Fruit fly (Drosophila melanogaster) whole organism, embryonic: ENCODE results near the gene mRpS30.

Experiments used
- Abd-B ChIP-seq: fragments of 200-800 bp; sonication (Bioruptor generic); optimal IDR thresholded peaks from 2 replicates; lab custom pipeline; 2018; ENCODE audit warnings: missing biosample characterization, mild to moderate bottlenecking, missing genetic modification characterization, moderate library complexity
- Ada2b ChIP-seq: fragments of 200-800 bp; sonication (Bioruptor generic); IDR thresholded peaks from 2 replicates; pipeline ENCODE4 v1.3.6; 2022; ENCODE audit warnings: missing biosample characterization, missing genetic modification characterization
- Atf-2 ChIP-seq: fragments of 200-800 bp; sonication (Bioruptor generic); optimal IDR thresholded peaks from 2 replicates; lab custom pipeline; 2016; ENCODE audit warnings: missing biosample characterization, missing genetic modification characterization
- Atf6 ChIP-seq: fragments of 200-800 bp; sonication (Bioruptor generic); IDR thresholded peaks from 2 replicates; pipeline ENCODE4 v1.3.6; 2022; ENCODE audit warnings: missing biosample characterization, missing genetic modification characterization
- CG10565 ChIP-seq: fragments of 200-800 bp; sonication (Bioruptor generic); optimal IDR thresholded peaks from 3 replicates; lab custom pipeline; 2016; ENCODE audit warnings: missing biosample characterization, mild to moderate bottlenecking, missing genetic modification characterization
- CG11504 ChIP-seq: fragments of 200-800 bp; sonication (Bioruptor generic); optimal IDR thresholded peaks from 3 replicates; lab custom pipeline; 2019; ENCODE audit warnings: missing biosample characterization, mild to moderate bottlenecking, missing genetic modification characterization, moderate library complexity
- CG11696 ChIP-seq: fragments of 200-800 bp; sonication (Bioruptor generic); IDR thresholded peaks from 2 replicates; pipeline ENCODE4 v1.3.6; 2022; ENCODE audit warnings: missing biosample characterization, missing genetic modification characterization
- CG12299 ChIP-seq: fragments of 200-800 bp; sonication (Bioruptor generic); optimal IDR thresholded peaks from 2 replicates; lab custom pipeline; 2018; ENCODE audit warnings: missing biosample characterization, mild to moderate bottlenecking, missing genetic modification characterization
- CG13123 ChIP-seq: fragments of 200-800 bp; sonication (Bioruptor generic); optimal IDR thresholded peaks from 2 replicates; lab custom pipeline; 2016; ENCODE audit warnings: missing biosample characterization, missing genetic modification characterization
- CG13775 ChIP-seq: fragments of 200-800 bp; sonication (Bioruptor generic); optimal IDR thresholded peaks from 3 replicates; lab custom pipeline; 2017; ENCODE audit warnings: missing biosample characterization, mild to moderate bottlenecking, missing genetic modification characterization
- CG15269 ChIP-seq: fragments of 200-800 bp; sonication (Bioruptor generic); optimal IDR thresholded peaks from 2 replicates; lab custom pipeline; 2018; ENCODE audit warnings: missing biosample characterization, mild to moderate bottlenecking, missing genetic modification characterization, moderate library complexity
- CG17361 ChIP-seq: fragments of 200-800 bp; sonication (Bioruptor generic); IDR thresholded peaks from 3 replicates; pipeline ENCODE4 v1.3.6; 2022; ENCODE audit warnings: missing biosample characterization, missing genetic modification characterization
- CG17802 ChIP-seq: fragments of 200-800 bp; sonication (Bioruptor generic); optimal IDR thresholded peaks from 2 replicates; lab custom pipeline; 2018; ENCODE audit warnings: missing biosample characterization, mild to moderate bottlenecking, missing genetic modification characterization, moderate library complexity
- CG17912 ChIP-seq: fragments of 200-800 bp; sonication (Bioruptor generic); optimal IDR thresholded peaks from 2 replicates; lab custom pipeline; 2018; ENCODE audit warnings: missing biosample characterization, mild to moderate bottlenecking, missing genetic modification characterization
- CG18764 ChIP-seq: fragments of 200-800 bp; sonication (Bioruptor generic); optimal IDR thresholded peaks from 3 replicates; lab custom pipeline; 2016; ENCODE audit warnings: missing biosample characterization, missing genetic modification characterization
- CG30431 ChIP-seq: fragments of 200-800 bp; sonication (Bioruptor generic); optimal IDR thresholded peaks from 2 replicates; lab custom pipeline; 2017; ENCODE audit warnings: missing biosample characterization, missing genetic modification characterization
- CG34224 ChIP-seq: fragments of 200-800 bp; sonication (Bioruptor generic); IDR thresholded peaks from 3 replicates; pipeline ENCODE4 v1.3.6; 2022; ENCODE audit warnings: missing biosample characterization, missing genetic modification characterization; ENCODE audit not compliant: partially characterized antibody
- CG3726 ChIP-seq: fragments of 200-800 bp; sonication (Bioruptor generic); IDR thresholded peaks from 3 replicates; pipeline ENCODE4, ENCODE4 v1.3.6; 2022; ENCODE audit warnings: missing biosample characterization, missing genetic modification characterization
- CG3847 ChIP-seq: fragments of 200-800 bp; sonication (Bioruptor generic); IDR thresholded peaks from 2 replicates; pipeline ENCODE4 v1.3.6; 2022; ENCODE audit warnings: missing biosample characterization, missing genetic modification characterization
- CG7839 ChIP-seq: fragments of 200-800 bp; sonication (Bioruptor generic); optimal IDR thresholded peaks from 3 replicates; lab custom pipeline; 2018; ENCODE audit warnings: missing biosample characterization, mild to moderate bottlenecking, missing genetic modification characterization, moderate library complexity
- CG8089 ChIP-seq: fragments of 200-800 bp; sonication (Bioruptor generic); optimal IDR thresholded peaks from 3 replicates; lab custom pipeline; 2016; ENCODE audit warnings: missing biosample characterization, missing genetic modification characterization
- CG8359 ChIP-seq: fragments of 200-800 bp; sonication (Bioruptor generic); optimal IDR thresholded peaks from 2 replicates; lab custom pipeline; 2017; ENCODE audit warnings: missing biosample characterization, mild to moderate bottlenecking, missing genetic modification characterization, borderline replicate concordance
- CG8388 ChIP-seq: fragments of 200-800 bp; sonication (Bioruptor generic); optimal IDR thresholded peaks from 2 replicates; lab custom pipeline; 2019; ENCODE audit warnings: missing biosample characterization, mild to moderate bottlenecking, missing genetic modification characterization, moderate library complexity
- CG9609 ChIP-seq: fragments of 200-800 bp; sonication (Bioruptor generic); optimal IDR thresholded peaks from 3 replicates; lab custom pipeline; 2016; ENCODE audit warnings: missing biosample characterization, missing genetic modification characterization
- CG9932 ChIP-seq: fragments of 200-800 bp; sonication (Bioruptor generic); IDR thresholded peaks from 2 replicates; pipeline ENCODE4 v1.3.6; 2022; ENCODE audit warnings: missing biosample characterization, missing genetic modification characterization
- Chrac-16 ChIP-seq: fragments of 200-800 bp; sonication (Bioruptor generic); optimal IDR thresholded peaks from 3 replicates; lab custom pipeline; 2016; ENCODE audit warnings: missing biosample characterization, missing genetic modification characterization
- Dad ChIP-seq: fragments of 200-800 bp; sonication (Bioruptor generic); optimal IDR thresholded peaks from 3 replicates; lab custom pipeline; 2016; ENCODE audit warnings: missing biosample characterization, missing genetic modification characterization
- Doc2 ChIP-seq: fragments of 200-800 bp; sonication (Bioruptor generic); IDR thresholded peaks from 2 replicates; pipeline ENCODE4 v1.3.6; 2022; ENCODE audit warnings: missing biosample characterization, missing genetic modification characterization
- Lhr ChIP-seq: fragments of 200-800 bp; sonication (Bioruptor generic); optimal IDR thresholded peaks from 3 replicates; lab custom pipeline; 2017; ENCODE audit warnings: mild to moderate bottlenecking, missing biosample characterization, missing genetic modification reagents, missing genetic modification characterization
- Lpt ChIP-seq: fragments of >200 bp; optimal IDR thresholded peaks from 2 replicates; lab custom pipeline; 2018; ENCODE audit warnings: missing biosample characterization, missing genetic modification characterization
- Oaz ChIP-seq: fragments of 200-800 bp; sonication (Bioruptor generic); IDR thresholded peaks from 2 replicates; pipeline ENCODE4 v1.3.6; 2022; ENCODE audit warnings: missing biosample characterization, missing genetic modification characterization
- Xrp1 ChIP-seq: fragments of 200-800 bp; sonication (Bioruptor generic); IDR thresholded peaks from 2 replicates; pipeline ENCODE4 v1.3.6; 2022; ENCODE audit warnings: missing biosample characterization, missing genetic modification characterization
- abd-A ChIP-seq: fragments of 200-800 bp; sonication (Bioruptor generic); optimal IDR thresholded peaks from 3 replicates; lab custom pipeline; 2019; ENCODE audit warnings: missing biosample characterization, mild to moderate bottlenecking, missing genetic modification characterization, moderate library complexity
- ap ChIP-seq: fragments of 200-800 bp; sonication (Bioruptor generic); IDR thresholded peaks from 2 replicates; pipeline ENCODE4 v1.3.6; 2022; ENCODE audit warnings: missing biosample characterization, missing genetic modification characterization
- bigmax ChIP-seq: fragments of 200-800 bp; sonication (Bioruptor generic); optimal IDR thresholded peaks from 2 replicates; lab custom pipeline; 2018; ENCODE audit warnings: missing biosample characterization, mild to moderate bottlenecking, missing genetic modification characterization
- chif ChIP-seq, 2 experiments: fragments of 200-800 bp; sonication (Bioruptor generic); optimal IDR thresholded peaks; 3 replicates each; lab custom pipeline; 2016; ENCODE audit warnings: missing biosample characterization in 2 of 2, missing genetic modification characterization in 2 of 2
- chm ChIP-seq: fragments of 200-800 bp; sonication (Bioruptor generic); IDR thresholded peaks from 2 replicates; pipeline ENCODE4 v1.3.6; 2022; ENCODE audit warnings: missing biosample characterization, missing genetic modification characterization
- ci ChIP-seq: fragments of 200-800 bp; sonication (Bioruptor generic); IDR thresholded peaks from 3 replicates; pipeline ENCODE4 v1.3.6; 2022; ENCODE audit warnings: missing biosample characterization, missing genetic modification characterization
- croc ChIP-seq: fragments of 200-800 bp; sonication (Bioruptor generic); conservative IDR thresholded peaks from 3 replicates; pipeline ENCODE4 v1.3.6; 2022; ENCODE audit warnings: missing biosample characterization, missing genetic modification characterization
- crol ChIP-seq: fragments of 200-800 bp; sonication (Bioruptor generic); IDR thresholded peaks from 2 replicates; pipeline ENCODE4 v1.3.6; 2022; ENCODE audit warnings: missing biosample characterization, missing genetic modification characterization
- disco-r ChIP-seq: fragments of 200-800 bp; sonication (Bioruptor generic); optimal IDR thresholded peaks from 2 replicates; lab custom pipeline; 2016; ENCODE audit warnings: missing biosample characterization, missing genetic modification characterization
- emc ChIP-seq: fragments of 200-800 bp; sonication (Bioruptor generic); optimal IDR thresholded peaks from 2 replicates; lab custom pipeline; 2016; ENCODE audit warnings: missing biosample characterization, missing genetic modification characterization
- ftz-f1 ChIP-seq: fragments of 200-800 bp; sonication (Bioruptor generic); optimal IDR thresholded peaks from 2 replicates; lab custom pipeline; 2016; ENCODE audit warnings: missing biosample characterization, missing genetic modification characterization
- grn ChIP-seq: fragments of 200-800 bp; sonication (Bioruptor generic); optimal IDR thresholded peaks from 3 replicates; lab custom pipeline; 2017; ENCODE audit warnings: missing biosample characterization, missing genetic modification characterization
- h ChIP-seq: fragments of >200 bp; optimal IDR thresholded peaks from 2 replicates; lab custom pipeline; 2017
- oc ChIP-seq: fragments of 200-800 bp; sonication (Bioruptor generic); optimal IDR thresholded peaks from 2 replicates; lab custom pipeline; 2018; ENCODE audit warnings: missing biosample characterization, mild to moderate bottlenecking, missing genetic modification characterization, moderate library complexity
- pfk ChIP-seq: fragments of 200-800 bp; sonication (Bioruptor generic); optimal IDR thresholded peaks from 2 replicates; lab custom pipeline; 2018; ENCODE audit warnings: missing biosample characterization, mild to moderate bottlenecking, missing genetic modification characterization, moderate library complexity
- prd ChIP-seq, 3 experiments: fragments of >200 bp in 2 of 3; fragments of 200-800 bp in 1 of 3; sonication (Bioruptor generic) in 1 of 3; optimal IDR thresholded peaks in 2 of 3; IDR thresholded peaks in 1 of 3; 2 replicates in 2 of 3; 3 replicates in 1 of 3; pipeline versions ENCODE4 v1.3.6 to Lab custom; 2017 to 2022; ENCODE audit warnings: missing biosample characterization in 1 of 3, missing genetic modification characterization in 1 of 3
- repo ChIP-seq: fragments of 200-800 bp; sonication (Bioruptor generic); optimal IDR thresholded peaks from 2 replicates; lab custom pipeline; 2016; ENCODE audit warnings: missing biosample characterization, missing genetic modification characterization
- rib ChIP-seq: fragments of 200-800 bp; sonication (Bioruptor generic); IDR thresholded peaks from 2 replicates; pipeline ENCODE4 v1.3.6; 2022; ENCODE audit warnings: missing biosample characterization, missing genetic modification characterization
- vfl ChIP-seq: fragments of 200-800 bp; sonication (Bioruptor generic); optimal IDR thresholded peaks from 2 replicates; lab custom pipeline; 2016; ENCODE audit warnings: missing biosample characterization, missing genetic modification characterization

Gene mRpS30

dm6 chrX:15745905-15746681, 39.8 kb upstream of the mRpS30 start, which contains the start of the genes CG8944 and CCT6 (continued):
- no peak for TF ChIP-seq CG17802 (tag; lab: Kevin White, UChicago)
- no peak for TF ChIP-seq CG11504 (tag; lab: Kevin White, UChicago)
- no peak for TF ChIP-seq chm (GFP tag; lab: Robert Waterston, UW)
- TF ChIP-seq CG11696 = no peak
- TF ChIP-seq oc (tag; lab: Kevin White, UChicago) = no peak
- no peak for TF ChIP-seq Oaz (GFP tag; lab: Robert Waterston, UW)
- no peak for TF ChIP-seq h
- no peak for TF ChIP-seq Lpt (GFP tag; lab: Kevin White, UChicago)
- no peak for TF ChIP-seq CG3726 (GFP tag; lab: Robert Waterston, UW)
- no peak for TF ChIP-seq CG30431 (GFP tag; lab: Kevin White, UChicago)
- TF ChIP-seq CG8388 (GFP tag; lab: Kevin White, UChicago) = no peak
- TF ChIP-seq CG8359 = no peak
- TF ChIP-seq CG13123 (GFP tag; lab: Kevin White, UChicago) = no peak
- TF ChIP-seq CG34224 = 0 out of 3 replicates have a peak, but pooled peaks have one; percentile 24
- no peak for TF ChIP-seq CG12299
- TF ChIP-seq Lhr (GFP tag; lab: Kevin White, UChicago) = no peak
- TF ChIP-seq CG17912 (GFP tag; lab: Kevin White, UChicago) = no peak
- TF ChIP-seq ftz-f1 (GFP tag; lab: Kevin White, UChicago) = no peak
- no peak for TF ChIP-seq CG10565 (GFP tag; lab: Kevin White, UChicago)
- TF ChIP-seq CG9609 (GFP tag; lab: Kevin White, UChicago) = no peak
- peak; percentile 71 for TF ChIP-seq CG9932 (GFP tag; lab: Robert Waterston, UW)
- no peak for TF ChIP-seq CG18764 (GFP tag; lab: Kevin White, UChicago)
- no peak for TF ChIP-seq CG17361 (GFP tag; lab: Robert Waterston, UW)
- TF ChIP-seq pfk (GFP tag; lab: Kevin White, UChicago) = no peak
- no peak for TF ChIP-seq croc (GFP tag; lab: Robert Waterston, UW)
- no peak for TF ChIP-seq bigmax
- TF ChIP-seq rib (GFP tag; lab: Robert Waterston, UW) = no peak
- no peak for TF ChIP-seq Xrp1 (GFP tag; lab: Robert Waterston, UW)
- no peak for TF ChIP-seq repo (GFP tag; lab: Kevin White, UChicago)
- no peak for TF ChIP-seq Dad (GFP tag; lab: Kevin White, UChicago)
- no peak for TF ChIP-seq Atf-2 (GFP tag; lab: Kevin White, UChicago)
- no peak for TF ChIP-seq vfl
- no peak for TF ChIP-seq CG8089 (GFP tag; lab: Kevin White, UChicago)
- TF ChIP-seq Ada2b (GFP tag; lab: Robert Waterston, UW) = no peak
- peak; percentile 29 for TF ChIP-seq CG13775 (GFP tag; lab: Kevin White, UChicago)
- TF ChIP-seq chif (GFP tag; optimal IDR thresholded peaks at IDR 0.05; lab: Kevin White, UChicago) = no peak
- no peak for TF ChIP-seq CG7839 (tag; lab: Kevin White, UChicago)
- TF ChIP-seq emc (GFP tag; lab: Kevin White, UChicago) = no peak
- TF ChIP-seq grn (GFP tag; lab: Kevin White, UChicago) = no peak
- 0 out of 3 replicates have a peak, but pooled peaks have one; percentile 19 for TF ChIP-seq ci (GFP tag; lab: Robert Waterston, UW)
- TF ChIP-seq Atf6 (GFP tag; lab: Robert Waterston, UW) = no peak
- TF ChIP-seq Doc2 (GFP tag; lab: Robert Waterston, UW) = no peak
- no peak for TF ChIP-seq crol (GFP tag; lab: Robert Waterston, UW)
- TF ChIP-seq Abd-B (GFP tag; lab: Kevin White, UChicago) = no peak
- 0 out of 2 replicates have a peak, but pooled peaks have one; percentile 4 for TF ChIP-seq CG3847 (GFP tag; lab: Robert Waterston, UW)
- TF ChIP-seq ap = no peak
- no peak for TF ChIP-seq disco-r (GFP tag; lab: Kevin White, UChicago)
- no peak for TF ChIP-seq abd-A (tag; lab: Kevin White, UChicago)
- no peak for TF ChIP-seq CG15269 (tag; lab: Kevin White, UChicago)
- no peak for TF ChIP-seq prd (optimal IDR thresholded peaks at IDR 0.05; lab: Kevin White, UChicago)
- no peak; the same call in 2 of the 3 replicates for TF ChIP-seq prd (GFP tag; IDR thresholded peaks at IDR 0.05; lab: Robert Waterston, UW)
- TF ChIP-seq Chrac-16 (GFP tag; lab: Kevin White, UChicago) = no peak
